Worm (Caenorhabditis elegans) whole organism, L4 larva: ENCODE data around the gene Y77E11A.12.

Experiments used
- ama-1 ChIP-seq: fragments of 150-350 bp; optimal IDR thresholded peaks from 2 replicates; lab custom pipeline; 2014; ENCODE audit warnings: inconsistent platforms, mixed read lengths
- ceh-82 ChIP-seq: sonication (generic microtip); optimal IDR thresholded peaks from 2 replicates; lab custom pipeline; 2017; ENCODE audit warnings: missing biosample characterization, missing genetic modification characterization
- daf-12 ChIP-seq: fragments of 150-350 bp; optimal IDR thresholded peaks from 2 replicates; lab custom pipeline; 2014; ENCODE audit warnings: missing biosample characterization, missing genetic modification reagents, missing genetic modification characterization
- nhr-28 ChIP-seq: fragments of 150-350 bp; optimal IDR thresholded peaks from 2 replicates; lab custom pipeline; 2014; ENCODE audit warnings: missing biosample characterization, missing genetic modification characterization
- nhr-6 ChIP-seq: fragments of 150-350 bp; optimal IDR thresholded peaks from 2 replicates; lab custom pipeline; 2014; ENCODE audit warnings: missing biosample characterization, missing genetic modification characterization

ce11 chrIV:1461463-1461862, 13.4 kb downstream of the Y77E11A.12 start:
- TF ChIP-seq nhr-28: no peak
- no peak for TF ChIP-seq ama-1
- TF ChIP-seq nhr-6 (tag; lab: Kevin White, UChicago): no peak
- no peak for TF ChIP-seq daf-12 (tag; lab: Kevin White, UChicago)
- TF ChIP-seq ceh-82 (tag; lab: Kevin White, UChicago): no peak
